Fruit fly (Drosophila melanogaster) whole organism, embryonic: ENCODE data around the gene CG9328.

Experiments
- Atf3 ChIP-seq: fragments of 200-800 bp; sonication (Bioruptor generic); optimal IDR thresholded peaks from 3 replicates; lab custom pipeline; 2016; ENCODE audit warnings: missing biosample characterization, missing genetic modification characterization
- B-H1 ChIP-seq: fragments of 200-800 bp; sonication (Bioruptor generic); IDR thresholded peaks from 3 replicates; pipeline ENCODE4 v1.3.6; 2022; ENCODE audit warnings: missing biosample characterization, missing genetic modification characterization
- CG10147 ChIP-seq: fragments of 200-800 bp; sonication (Bioruptor generic); optimal IDR thresholded peaks from 2 replicates; lab custom pipeline; 2019; ENCODE audit warnings: missing biosample characterization, mild to moderate bottlenecking, missing genetic modification characterization, moderate library complexity
- CG1024 ChIP-seq: fragments of 200-800 bp; sonication (Bioruptor generic); IDR thresholded peaks from 2 replicates; pipeline ENCODE4 v1.3.6; 2022; ENCODE audit warnings: missing biosample characterization, missing genetic modification characterization
- CG11560 ChIP-seq: fragments of 200-800 bp; sonication (Bioruptor generic); IDR thresholded peaks from 3 replicates; pipeline ENCODE4 v1.3.6; 2022; ENCODE audit warnings: missing biosample characterization, missing genetic modification characterization
- CG11695 ChIP-seq: fragments of 200-800 bp; sonication (Bioruptor generic); IDR thresholded peaks from 3 replicates; pipeline ENCODE4 v1.3.6; 2022; ENCODE audit warnings: missing biosample characterization, missing genetic modification characterization
- CG14667 ChIP-seq: fragments of 200-800 bp; sonication (Bioruptor generic); IDR thresholded peaks from 2 replicates; pipeline ENCODE4 v1.3.6; 2022; ENCODE audit warnings: missing biosample characterization, missing genetic modification characterization
- CG1602 ChIP-seq: fragments of 200-800 bp; sonication (Bioruptor generic); optimal IDR thresholded peaks from 3 replicates; lab custom pipeline; 2016; ENCODE audit warnings: missing biosample characterization, missing genetic modification characterization
- CG1647 ChIP-seq: fragments of 200-800 bp; sonication (Bioruptor generic); optimal IDR thresholded peaks from 3 replicates; lab custom pipeline; 2016; ENCODE audit warnings: missing biosample characterization, missing genetic modification characterization
- CG17328 ChIP-seq: fragments of 200-800 bp; sonication (Bioruptor generic); IDR thresholded peaks from 2 replicates; pipeline ENCODE4 v1.3.6; 2022; ENCODE audit warnings: missing biosample characterization, missing genetic modification characterization
- CG17829 ChIP-seq: fragments of 200-800 bp; optimal IDR thresholded peaks from 2 replicates; lab custom pipeline; 2019; ENCODE audit warnings: missing biosample characterization, mild to moderate bottlenecking, missing genetic modification characterization, moderate library complexity
- CG18011 ChIP-seq: fragments of 200-800 bp; sonication (Bioruptor generic); optimal IDR thresholded peaks from 2 replicates; lab custom pipeline; 2017; ENCODE audit warnings: missing biosample characterization, missing genetic modification characterization, mild to moderate bottlenecking, moderate library complexity, missing genotype
- CG33213 ChIP-seq: fragments of 200-800 bp; sonication (Bioruptor generic); optimal IDR thresholded peaks from 3 replicates; lab custom pipeline; 2016; ENCODE audit warnings: missing biosample characterization, missing genetic modification characterization
- CG42726 ChIP-seq: fragments of 200-800 bp; sonication (Bioruptor generic); IDR thresholded peaks from 2 replicates; pipeline ENCODE4 v1.3.6; 2022; ENCODE audit warnings: missing biosample characterization, missing genetic modification characterization; ENCODE audit not compliant: partially characterized antibody
- CG4730 ChIP-seq: fragments of 200-800 bp; sonication (Bioruptor generic); IDR thresholded peaks from 2 replicates; pipeline ENCODE4 v1.3.6; 2022; ENCODE audit warnings: missing biosample characterization, missing genetic modification characterization
- CG7357 ChIP-seq: fragments of 200-800 bp; sonication (Bioruptor generic); IDR thresholded peaks from 3 replicates; pipeline ENCODE4 v1.3.6; 2022; ENCODE audit warnings: missing biosample characterization, missing genetic modification characterization
- CG8765 ChIP-seq: fragments of 200-800 bp; sonication (Bioruptor generic); IDR thresholded peaks from 2 replicates; pipeline ENCODE4 v1.3.6; 2022; ENCODE audit warnings: missing biosample characterization, missing genetic modification characterization
- CG9609 ChIP-seq: fragments of 200-800 bp; sonication (Bioruptor generic); optimal IDR thresholded peaks from 3 replicates; lab custom pipeline; 2016; ENCODE audit warnings: missing biosample characterization, missing genetic modification characterization
- CHES-1-like ChIP-seq: fragments of 200-800 bp; sonication (Bioruptor generic); optimal IDR thresholded peaks from 2 replicates; lab custom pipeline; 2016; ENCODE audit warnings: missing biosample characterization, missing genetic modification characterization
- Dad ChIP-seq: fragments of 200-800 bp; sonication (Bioruptor generic); optimal IDR thresholded peaks from 3 replicates; lab custom pipeline; 2016; ENCODE audit warnings: missing biosample characterization, missing genetic modification characterization
- Dip3 ChIP-seq: fragments of 200-800 bp; sonication (Bioruptor generic); optimal IDR thresholded peaks from 3 replicates; lab custom pipeline; 2016; ENCODE audit warnings: missing biosample characterization, missing genetic modification characterization
- Drgx ChIP-seq: fragments of 200-800 bp; sonication (Bioruptor generic); IDR thresholded peaks from 2 replicates; pipeline ENCODE4 v1.3.6; 2022; ENCODE audit warnings: missing biosample characterization, missing genetic modification characterization
- Ets97D ChIP-seq: fragments of 200-800 bp; sonication (Bioruptor generic); optimal IDR thresholded peaks from 3 replicates; lab custom pipeline; 2016; ENCODE audit warnings: missing biosample characterization, missing genetic modification characterization
- HLH4C ChIP-seq: fragments of 200-800 bp; sonication (Bioruptor generic); IDR thresholded peaks from 3 replicates; pipeline ENCODE4 v1.3.6; 2022; ENCODE audit warnings: missing biosample characterization, missing genetic modification characterization; ENCODE audit not compliant: partially characterized antibody
- Myb ChIP-seq: fragments of 200-800 bp; sonication (Bioruptor generic); optimal IDR thresholded peaks from 2 replicates; lab custom pipeline; 2016; ENCODE audit warnings: missing biosample characterization, missing genetic modification characterization
- NC2β ChIP-seq: fragments of 200-800 bp; sonication (Bioruptor generic); optimal IDR thresholded peaks from 2 replicates; lab custom pipeline; 2016; ENCODE audit warnings: missing biosample characterization, missing genetic modification characterization
- Opbp ChIP-seq: fragments of 200-800 bp; sonication (Bioruptor generic); IDR thresholded peaks from 3 replicates; pipeline ENCODE4 v1.3.6; 2022; ENCODE audit warnings: missing biosample characterization, missing genetic modification characterization; ENCODE audit not compliant: partially characterized antibody
- Ptx1 ChIP-seq: fragments of 200-800 bp; sonication (Bioruptor generic); IDR thresholded peaks from 2 replicates; pipeline ENCODE4 v1.3.6; 2022; ENCODE audit warnings: missing biosample characterization, missing genetic modification characterization
- Scr ChIP-seq: fragments of 200-800 bp; sonication (Bioruptor generic); IDR thresholded peaks from 2 replicates; pipeline ENCODE4 v1.3.6; 2022; ENCODE audit warnings: missing biosample characterization, missing genetic modification characterization; ENCODE audit not compliant: partially characterized antibody
- Side ChIP-seq: fragments of 200-800 bp; sonication (Bioruptor generic); optimal IDR thresholded peaks from 2 replicates; lab custom pipeline; 2016; ENCODE audit warnings: missing biosample characterization, missing genetic modification characterization
- Sin3A ChIP-seq: fragments of >200 bp; optimal IDR thresholded peaks from 2 replicates; lab custom pipeline; 2018
- ab ChIP-seq: fragments of 200-800 bp; sonication (Bioruptor generic); optimal IDR thresholded peaks from 2 replicates; lab custom pipeline; 2016; ENCODE audit warnings: missing biosample characterization, missing genetic modification characterization
- ac ChIP-seq: fragments of 200-800 bp; sonication (Bioruptor generic); optimal IDR thresholded peaks from 3 replicates; lab custom pipeline; 2017; ENCODE audit warnings: missing biosample characterization, mild to moderate bottlenecking, missing genetic modification characterization
- caup ChIP-seq: fragments of 200-800 bp; sonication (Bioruptor generic); optimal IDR thresholded peaks from 3 replicates; lab custom pipeline; 2017; ENCODE audit warnings: missing biosample characterization, mild to moderate bottlenecking, missing genetic modification characterization, moderate library complexity; ENCODE audit not compliant: severe bottlenecking
- dimm ChIP-seq: fragments of 200-800 bp; sonication (Bioruptor generic); IDR thresholded peaks from 2 replicates; pipeline ENCODE4 v1.3.6; 2022; ENCODE audit warnings: missing biosample characterization, missing genetic modification characterization
- esg ChIP-seq: fragments of 200-800 bp; sonication (Bioruptor generic); conservative IDR thresholded peaks from 2 replicates; pipeline ENCODE4 v1.3.6; 2022; ENCODE audit warnings: missing biosample characterization, missing genetic modification characterization
- fu2 ChIP-seq: fragments of 200-800 bp; sonication (Bioruptor generic); optimal IDR thresholded peaks from 2 replicates; lab custom pipeline; 2016; ENCODE audit warnings: missing biosample characterization, missing genetic modification characterization
- grn ChIP-seq: fragments of 200-800 bp; sonication (Bioruptor generic); optimal IDR thresholded peaks from 3 replicates; lab custom pipeline; 2017; ENCODE audit warnings: missing biosample characterization, missing genetic modification characterization
- inv ChIP-seq: fragments of 200-800 bp; sonication (Bioruptor generic); IDR thresholded peaks from 2 replicates; pipeline ENCODE4 v1.3.6; 2022; ENCODE audit warnings: missing biosample characterization, missing genetic modification characterization; ENCODE audit not compliant: partially characterized antibody
- jumu ChIP-seq: fragments of 200-800 bp; sonication (Bioruptor generic); optimal IDR thresholded peaks from 3 replicates; lab custom pipeline; 2016; ENCODE audit warnings: missing biosample characterization, missing genetic modification characterization
- kni ChIP-seq: fragments of 200-800 bp; sonication (Bioruptor generic); optimal IDR thresholded peaks from 3 replicates; lab custom pipeline; 2017; ENCODE audit warnings: mild to moderate bottlenecking, missing biosample characterization, missing genetic modification reagents, missing genetic modification characterization
- lbe ChIP-seq: fragments of 200-800 bp; sonication (Bioruptor generic); optimal IDR thresholded peaks from 2 replicates; lab custom pipeline; 2016; ENCODE audit warnings: missing biosample characterization, mild to moderate bottlenecking, missing genetic modification characterization
- pb ChIP-seq: fragments of 200-800 bp; sonication (Bioruptor generic); optimal IDR thresholded peaks from 3 replicates; lab custom pipeline; 2016; ENCODE audit warnings: missing biosample characterization, missing genetic modification characterization
- pfk ChIP-seq: fragments of 200-800 bp; sonication (Bioruptor generic); optimal IDR thresholded peaks from 2 replicates; lab custom pipeline; 2018; ENCODE audit warnings: missing biosample characterization, mild to moderate bottlenecking, missing genetic modification characterization, moderate library complexity
- ranshi ChIP-seq: fragments of 200-800 bp; sonication (Bioruptor generic); IDR thresholded peaks from 2 replicates; pipeline ENCODE4 v1.3.6; 2022; ENCODE audit warnings: missing biosample characterization, missing genetic modification characterization
- rib ChIP-seq: fragments of 200-800 bp; sonication (Bioruptor generic); IDR thresholded peaks from 2 replicates; pipeline ENCODE4 v1.3.6; 2022; ENCODE audit warnings: missing biosample characterization, missing genetic modification characterization
- ro ChIP-seq: fragments of 200-800 bp; sonication (Bioruptor generic); IDR thresholded peaks from 2 replicates; pipeline ENCODE4 v1.3.6; 2022; ENCODE audit warnings: missing biosample characterization, missing genetic modification characterization
- row ChIP-seq: fragments of 200-800 bp; sonication (Bioruptor generic); IDR thresholded peaks from 3 replicates; pipeline ENCODE4 v1.3.6; 2022; ENCODE audit warnings: missing biosample characterization, missing genetic modification characterization
- run ChIP-seq: fragments of 200-800 bp; sonication (Bioruptor generic); optimal IDR thresholded peaks from 3 replicates; lab custom pipeline; 2018; ENCODE audit warnings: missing biosample characterization, mild to moderate bottlenecking, missing genetic modification characterization
- sens-2 ChIP-seq: fragments of 200-800 bp; sonication (Bioruptor generic); IDR thresholded peaks from 2 replicates; pipeline ENCODE4 v1.3.6; 2022; ENCODE audit warnings: missing biosample characterization, missing genetic modification characterization
- usp ChIP-seq: fragments of >200 bp; optimal IDR thresholded peaks from 2 replicates; lab custom pipeline; 2017; ENCODE audit warnings: missing biosample characterization, missing genetic modification characterization
- wek ChIP-seq: fragments of 200-800 bp; sonication (Bioruptor generic); optimal IDR thresholded peaks from 3 replicates; lab custom pipeline; 2018; ENCODE audit warnings: missing biosample characterization, mild to moderate bottlenecking, missing genetic modification characterization, moderate library complexity

Gene CG9328

DNA sequence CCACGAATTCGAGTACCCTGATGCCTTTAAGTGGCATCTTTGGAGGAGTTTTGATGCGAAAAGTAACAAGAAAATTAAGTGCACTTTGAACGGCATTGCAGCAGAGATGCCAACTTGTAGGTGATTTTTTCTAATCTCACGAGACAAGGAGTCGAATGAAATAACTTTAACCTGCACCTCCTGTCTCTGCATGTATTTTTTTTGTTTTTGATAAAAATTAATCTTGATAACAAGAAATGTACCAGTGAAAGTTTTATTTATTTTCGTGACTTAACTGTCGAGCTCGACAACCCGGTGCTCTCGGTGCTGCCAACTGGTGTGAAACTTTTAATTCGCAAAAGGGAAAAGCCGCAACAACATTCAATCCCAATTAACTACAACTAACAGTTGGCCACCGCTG lies 45.4 kb upstream of the CG9328 start, which contains the start of the genes Amacr and Ns4 (continued):
- TF ChIP-seq CG1024 (GFP tag; lab: Robert Waterston, UW) (no peak), Opbp (GFP tag; lab: Robert Waterston, UW) (0 out of 3 replicates have a peak, but pooled peaks have one; percentile 10), CG9609 (GFP tag; lab: Kevin White, UChicago) (peak; percentile 34), usp (GFP tag; lab: Kevin White, UChicago) (no peak), HLH4C (GFP tag; lab: Robert Waterston, UW) (0 out of 3 replicates have a peak, but pooled peaks have one; percentile 40), Sin3A (lab: Kevin White, UChicago) (peak; percentile 42), Ets97D (GFP tag; lab: Kevin White, UChicago) (peak; percentile 13), CG10147 (GFP tag; lab: Kevin White, UChicago) (no peak), B-H1 (GFP tag; lab: Robert Waterston, UW) (no peak; the same call in 2 of the 3 replicates), ab (GFP tag; lab: Kevin White, UChicago) (no peak), CG18011 (GFP tag; lab: Kevin White, UChicago) (peak; percentile 40), fu2 (peak; percentile 65), Dad (peak; percentile 25), inv (no peak), CG8765 (GFP tag; lab: Robert Waterston, UW) (no peak), NC2β (GFP tag; lab: Kevin White, UChicago) (peak; percentile 25), CG17829 (tag; lab: Kevin White, UChicago) (peak; percentile 26), Ptx1 (GFP tag; lab: Robert Waterston, UW) (peak; percentile 69), ac (GFP tag; lab: Kevin White, UChicago) (no peak), pb (GFP tag; lab: Kevin White, UChicago) (peak; percentile 49), CHES-1-like (GFP tag; lab: Kevin White, UChicago) (peak; percentile 70), CG11560 (no peak), CG1647 (GFP tag; lab: Kevin White, UChicago) (peak; percentile 0), jumu (peak; percentile 66), run (tag; lab: Kevin White, UChicago) (no peak), Scr (GFP tag; lab: Robert Waterston, UW) (peak; percentile 41; the same call in 1 of the 2 replicates), CG4730 (GFP tag; lab: Robert Waterston, UW) (0 out of 2 replicates have a peak, but pooled peaks have one; percentile 31), caup (GFP tag; lab: Kevin White, UChicago) (no peak), rib (peak; percentile 39; the same call in 1 of the 2 replicates), kni (GFP tag; lab: Kevin White, UChicago) (no peak), CG1602 (GFP tag; lab: Kevin White, UChicago) (no peak), CG33213 (GFP tag; lab: Kevin White, UChicago) (no peak), Atf3 (GFP tag; lab: Kevin White, UChicago) (peak; percentile 49), CG42726 (GFP tag; lab: Robert Waterston, UW) (no peak), CG14667 (GFP tag; lab: Robert Waterston, UW) (no peak), sens-2 (GFP tag; lab: Robert Waterston, UW) (no peak), grn (GFP tag; lab: Kevin White, UChicago) (no peak), Side (GFP tag; lab: Kevin White, UChicago) (peak; percentile 59), CG11695 (0 out of 3 replicates have a peak, but pooled peaks have one; percentile 9), CG7357 (GFP tag; lab: Robert Waterston, UW) (0 out of 3 replicates have a peak, but pooled peaks have one; percentile 24), wek (GFP tag; lab: Kevin White, UChicago) (no peak), row (GFP tag; lab: Robert Waterston, UW) (peak; percentile 89), Dip3 (peak; percentile 60), lbe (no peak), CG17328 (GFP tag; lab: Robert Waterston, UW) (peak; percentile 40; the same call in 1 of the 2 replicates), pfk (no peak), ro (GFP tag; lab: Robert Waterston, UW) (no peak), ranshi (GFP tag; lab: Robert Waterston, UW) (peak; percentile 39; the same call in 1 of the 2 replicates), Myb (GFP tag; lab: Kevin White, UChicago) (peak; percentile 71), dimm (GFP tag; lab: Robert Waterston, UW) (no peak), esg (peak; percentile 33; the same call in 1 of the 2 replicates), Drgx (peak; percentile 59)
